Worm (Caenorhabditis elegans) whole organism, mixed stage, embryonic: ENCODE results near the gene sre-19.

Experiments used
- M03D4.4 ChIP-seq: sonication (generic microtip); optimal IDR thresholded peaks from 2 replicates; lab custom pipeline; 2017; ENCODE audit warnings: mild to moderate bottlenecking, missing genetic modification characterization, missing compliant biosample characterization
- bed-3 ChIP-seq: fragments of 200-800 bp; sonication (Bioruptor generic); optimal IDR thresholded peaks from 3 replicates; lab custom pipeline; 2018; ENCODE audit warnings: mild to moderate bottlenecking, missing genetic modification characterization, moderate library complexity, missing compliant biosample characterization
- blmp-1 ChIP-seq: fragments of 150-350 bp; optimal IDR thresholded peaks from 2 replicates; lab custom pipeline; 2014; ENCODE audit warnings: missing biosample characterization, missing genetic modification characterization
- ceh-43 ChIP-seq: fragments of 200-800 bp; sonication (Bioruptor generic); optimal IDR thresholded peaks from 2 replicates; lab custom pipeline; 2018; ENCODE audit warnings: mild to moderate bottlenecking, missing genetic modification characterization, moderate library complexity, missing compliant biosample characterization
- ceh-83 ChIP-seq: fragments of 200-800 bp; sonication (Bioruptor generic); optimal IDR thresholded peaks from 2 replicates; lab custom pipeline; 2018; ENCODE audit warnings: mild to moderate bottlenecking, missing genetic modification characterization, missing compliant biosample characterization
- ces-1 ChIP-seq: fragments of 150-350 bp; optimal IDR thresholded peaks from 2 replicates; lab custom pipeline; 2014; ENCODE audit warnings: missing biosample characterization, missing genetic modification reagents, missing genetic modification characterization
- cnd-1 ChIP-seq: fragments of 200-800 bp; sonication (Bioruptor generic); optimal IDR thresholded peaks from 2 replicates; lab custom pipeline; 2018; ENCODE audit warnings: mild to moderate bottlenecking, missing genetic modification characterization, missing compliant biosample characterization
- drap-1 ChIP-seq: fragments of 200-800 bp; sonication (Bioruptor generic); optimal IDR thresholded peaks from 3 replicates; lab custom pipeline; 2018; ENCODE audit warnings: mild to moderate bottlenecking, missing genetic modification characterization, missing compliant biosample characterization
- elt-3 ChIP-seq: fragments of 150-350 bp; optimal IDR thresholded peaks from 2 replicates; lab custom pipeline; 2014; ENCODE audit warnings: missing biosample characterization, missing genetic modification characterization
- flh-1 ChIP-seq: fragments of 200-800 bp; sonication (Bioruptor generic); optimal IDR thresholded peaks from 2 replicates; lab custom pipeline; 2018; ENCODE audit warnings: mild to moderate bottlenecking, missing genetic modification characterization, moderate library complexity, missing compliant biosample characterization
- ham-2 ChIP-seq: fragments of 200-800 bp; sonication (Bioruptor generic); optimal IDR thresholded peaks from 2 replicates; lab custom pipeline; 2018; ENCODE audit warnings: mild to moderate bottlenecking, missing genetic modification characterization, missing compliant biosample characterization
- hlh-1 ChIP-seq: fragments of 150-350 bp; optimal IDR thresholded peaks from 2 replicates; lab custom pipeline; 2014; ENCODE audit warnings: missing biosample characterization, missing genetic modification reagents, missing genetic modification characterization
- lin-13 ChIP-seq: fragments of 150-350 bp; optimal IDR thresholded peaks from 2 replicates; lab custom pipeline; 2014; ENCODE audit warnings: missing biosample characterization, missing genetic modification characterization
- lin-32 ChIP-seq: fragments of 200-800 bp; sonication (Bioruptor generic); optimal IDR thresholded peaks from 2 replicates; lab custom pipeline; 2018; ENCODE audit warnings: mild to moderate bottlenecking, missing genetic modification characterization, missing compliant biosample characterization
- lsy-2 ChIP-seq: fragments of 150-350 bp; optimal IDR thresholded peaks from 2 replicates; lab custom pipeline; 2014; ENCODE audit warnings: missing biosample characterization, missing genetic modification characterization
- mab-5 ChIP-seq: fragments of 150-350 bp; optimal IDR thresholded peaks from 2 replicates; lab custom pipeline; 2014; ENCODE audit warnings: missing biosample characterization, missing genetic modification characterization
- mep-1 ChIP-seq: fragments of 150-350 bp; optimal IDR thresholded peaks from 2 replicates; lab custom pipeline; 2017; ENCODE audit warnings: missing biosample characterization, missing genetic modification reagents, missing genetic modification characterization, inconsistent platforms
- mls-2 ChIP-seq: sonication (generic microtip); optimal IDR thresholded peaks from 2 replicates; lab custom pipeline; 2016; ENCODE audit warnings: mild to moderate bottlenecking, missing genetic modification characterization, moderate library complexity, missing compliant biosample characterization
- nhr-12 ChIP-seq: fragments of 150-350 bp; optimal IDR thresholded peaks from 2 replicates; lab custom pipeline; 2014; ENCODE audit warnings: missing biosample characterization, missing genetic modification characterization
- nhr-2 ChIP-seq: fragments of 150-350 bp; optimal IDR thresholded peaks from 2 replicates; lab custom pipeline; 2014; ENCODE audit warnings: missing biosample characterization, missing genetic modification characterization
- nhr-237 ChIP-seq: fragments of 150-350 bp; optimal IDR thresholded peaks from 2 replicates; lab custom pipeline; 2014; ENCODE audit warnings: missing biosample characterization, missing genetic modification characterization
- nhr-28 ChIP-seq: fragments of 150-350 bp; optimal IDR thresholded peaks from 2 replicates; lab custom pipeline; 2014; ENCODE audit warnings: missing biosample characterization, missing genetic modification characterization
- nhr-76 ChIP-seq: sonication (generic microtip); optimal IDR thresholded peaks from 2 replicates; lab custom pipeline; 2017; ENCODE audit warnings: missing biosample characterization, missing genetic modification characterization
- pha-4 ChIP-seq: fragments of 150-350 bp; optimal IDR thresholded peaks from 2 replicates; lab custom pipeline; 2018; ENCODE audit warnings: missing biosample characterization, missing genetic modification reagents, missing genetic modification characterization
- snpc-4 ChIP-seq: fragments of 150-350 bp; optimal IDR thresholded peaks from 2 replicates; lab custom pipeline; 2014; ENCODE audit warnings: missing biosample characterization, missing genetic modification characterization
- sptf-1 ChIP-seq: sonication (generic microtip); optimal IDR thresholded peaks from 2 replicates; lab custom pipeline; 2017; ENCODE audit warnings: mild to moderate bottlenecking, missing genetic modification characterization, moderate library complexity, missing compliant biosample characterization
- tbx-8 ChIP-seq: fragments of 200-800 bp; sonication (Bioruptor generic); optimal IDR thresholded peaks from 2 replicates; lab custom pipeline; 2018; ENCODE audit warnings: mild to moderate bottlenecking, missing genetic modification characterization, moderate library complexity, missing compliant biosample characterization
- unc-120 ChIP-seq: sonication (generic microtip); optimal IDR thresholded peaks from 2 replicates; lab custom pipeline; 2017; ENCODE audit warnings: missing genetic modification characterization, missing compliant biosample characterization; ENCODE audit not compliant: poor library complexity, severe bottlenecking
- unc-39 ChIP-seq: fragments of 150-350 bp; optimal IDR thresholded peaks from 2 replicates; lab custom pipeline; 2014; ENCODE audit warnings: missing biosample characterization, missing genetic modification characterization
- unc-62 ChIP-seq: fragments of 150-350 bp; optimal IDR thresholded peaks from 2 replicates; lab custom pipeline; 2014; ENCODE audit warnings: missing biosample characterization, missing genetic modification reagents, missing genetic modification characterization
- zip-8 ChIP-seq: fragments of 150-350 bp; optimal IDR thresholded peaks from 2 replicates; lab custom pipeline; 2014; ENCODE audit warnings: missing biosample characterization, missing genetic modification characterization
- ztf-11 ChIP-seq: fragments of 150-350 bp; optimal IDR thresholded peaks from 2 replicates; lab custom pipeline; 2014; ENCODE audit warnings: missing biosample characterization, missing genetic modification characterization

Gene sre-19

ce11 chrIV:12238851-12239250 is at the start of gene sre-19:
Gene sre-19, minus strand, starts transcription at chrIV:12238951.
- TF ChIP-seq bed-3 (no peak), ham-2 (no peak), ztf-11 (tag; lab: Kevin White, UChicago) (no peak), unc-39 (no peak), ceh-83 (no peak), unc-120 (tag; lab: Kevin White, UChicago) (no peak), drap-1 (GFP tag; lab: Kevin White, UChicago) (no peak), nhr-12 (tag; lab: Kevin White, UChicago) (no peak)
- TF ChIP-seq, all 35 proteins: peak for 0

- TF ChIP-seq hlh-1 (tag; lab: Kevin White, UChicago): no peak
- no peak for TF ChIP-seq drap-1 (GFP tag; lab: Kevin White, UChicago)
- TF ChIP-seq lin-32 (GFP tag; lab: Kevin White, UChicago): no peak
- TF ChIP-seq lin-13: no peak
- no peak for TF ChIP-seq nhr-76
- TF ChIP-seq unc-120 (tag; lab: Kevin White, UChicago): no peak
- TF ChIP-seq flh-1: no peak
- no peak for TF ChIP-seq M03D4.4 (tag; lab: Kevin White, UChicago)
- TF ChIP-seq nhr-2 (tag; lab: Kevin White, UChicago): no peak
- no peak for TF ChIP-seq nhr-12 (tag; lab: Kevin White, UChicago)
- TF ChIP-seq pha-4 (tag; lab: Kevin White, UChicago): no peak
- no peak for TF ChIP-seq tbx-8 (GFP tag; lab: Kevin White, UChicago)
- TF ChIP-seq nhr-28 (tag; lab: Kevin White, UChicago): no peak
- TF ChIP-seq cnd-1: no peak
- TF ChIP-seq lsy-2 (tag; lab: Kevin White, UChicago): no peak
- TF ChIP-seq unc-39: no peak
- TF ChIP-seq unc-62: no peak
- no peak for TF ChIP-seq ceh-83
Observed at ce11 chrIV:12287628-12288027, 48.9 kb upstream of the sre-19 start, which contains the start of gene erl-1. Gene erl-1, plus strand, starts transcription at chrIV:12287928.

- TF ChIP-seq flh-1 (no peak), tbx-8 (GFP tag; lab: Kevin White, UChicago) (no peak), cnd-1 (no peak), nhr-237 (tag; lab: Kevin White, UChicago) (no peak), zip-8 (tag; lab: Kevin White, UChicago) (no peak), hlh-1 (tag; lab: Kevin White, UChicago) (no peak), ham-2 (no peak), unc-39 (no peak)
Observed at ce11 chrIV:12282873-12283272, 44.1 kb upstream of the sre-19 start, which contains the start of gene hpo-12. Gene hpo-12, plus strand, starts transcription at chrIV:12283173.

- no peak for TF ChIP-seq nhr-237 (tag; lab: Kevin White, UChicago)
- no peak for TF ChIP-seq nhr-12 (tag; lab: Kevin White, UChicago)
- TF ChIP-seq M03D4.4 (tag; lab: Kevin White, UChicago): no peak
- TF ChIP-seq ceh-43 (GFP tag; lab: Kevin White, UChicago): peak; percentile 41
- no peak for TF ChIP-seq blmp-1 (tag; lab: Kevin White, UChicago)
- TF ChIP-seq ces-1 (GFP tag; lab: Kevin White, UChicago): peak; percentile 3
- no peak for TF ChIP-seq hlh-1 (tag; lab: Kevin White, UChicago)
- TF ChIP-seq flh-1: no peak
- TF ChIP-seq sptf-1 (tag; lab: Kevin White, UChicago): no peak
- TF ChIP-seq mab-5: no peak
- TF ChIP-seq elt-3 (tag; lab: Kevin White, UChicago): no peak
- TF ChIP-seq ztf-11 (tag; lab: Kevin White, UChicago): no peak
- no peak for TF ChIP-seq bed-3
- TF ChIP-seq pha-4 (tag; lab: Kevin White, UChicago): no peak
- no peak for TF ChIP-seq cnd-1
- TF ChIP-seq ham-2: no peak
- no peak for TF ChIP-seq mls-2 (tag; lab: Kevin White, UChicago)
- TF ChIP-seq lsy-2 (tag; lab: Kevin White, UChicago): peak; percentile 35
- TF ChIP-seq nhr-2 (tag; lab: Kevin White, UChicago): no peak
- no peak for TF ChIP-seq nhr-28 (tag; lab: Kevin White, UChicago)
- no peak for TF ChIP-seq mep-1 (tag; lab: Kevin White, UChicago)
- no peak for TF ChIP-seq unc-62
- no peak for TF ChIP-seq snpc-4 (tag; lab: Kevin White, UChicago)
- no peak for TF ChIP-seq nhr-76
- TF ChIP-seq lin-13: no peak
Observed at ce11 chrIV:12282157-12282789, 43.5 kb upstream of the sre-19 start, which contains the start of the genes C42C1.12 and C42C1.19. Gene C42C1.12, minus strand, starts transcription at chrIV:12282207. Gene C42C1.19, plus strand, starts transcription at chrIV:12282739.
